Fruit fly (Drosophila melanogaster) whole organism, embryonic: ENCODE data around the gene CG31029.

ENCODE experiments used
- ATbp ChIP-seq: fragments of 200-800 bp; sonication (Bioruptor generic); optimal IDR thresholded peaks from 2 replicates; lab custom pipeline; 2017; ENCODE audit warnings: missing biosample characterization, mild to moderate bottlenecking, missing genetic modification characterization, missing genetic modification reagents
- CG1024 ChIP-seq: fragments of 200-800 bp; sonication (Bioruptor generic); IDR thresholded peaks from 2 replicates; pipeline ENCODE4 v1.3.6; 2022; ENCODE audit warnings: missing biosample characterization, missing genetic modification characterization
- CG12104 ChIP-seq: fragments of 200-800 bp; sonication (Bioruptor generic); optimal IDR thresholded peaks from 3 replicates; lab custom pipeline; 2016; ENCODE audit warnings: missing biosample characterization, missing genetic modification characterization
- CG1233 ChIP-seq: fragments of 200-800 bp; sonication (Bioruptor generic); optimal IDR thresholded peaks from 4 replicates; lab custom pipeline; 2018; ENCODE audit warnings: missing biosample characterization, mild to moderate bottlenecking, missing genetic modification characterization
- CG15269 ChIP-seq: fragments of 200-800 bp; sonication (Bioruptor generic); optimal IDR thresholded peaks from 2 replicates; lab custom pipeline; 2018; ENCODE audit warnings: missing biosample characterization, mild to moderate bottlenecking, missing genetic modification characterization, moderate library complexity
- CG34224 ChIP-seq: fragments of 200-800 bp; sonication (Bioruptor generic); IDR thresholded peaks from 3 replicates; pipeline ENCODE4 v1.3.6; 2022; ENCODE audit warnings: missing biosample characterization, missing genetic modification characterization; ENCODE audit not compliant: partially characterized antibody
- CG34376 ChIP-seq: fragments of 200-800 bp; sonication (Bioruptor generic); optimal IDR thresholded peaks from 2 replicates; lab custom pipeline; 2018; ENCODE audit warnings: missing biosample characterization, mild to moderate bottlenecking, missing genetic modification characterization
- CG4360 ChIP-seq: fragments of 200-800 bp; sonication (Bioruptor generic); IDR thresholded peaks from 2 replicates; pipeline ENCODE4 v1.3.6; 2022; ENCODE audit warnings: missing biosample characterization, missing genetic modification characterization
- CG4820 ChIP-seq: fragments of 200-800 bp; sonication (Bioruptor generic); optimal IDR thresholded peaks from 3 replicates; lab custom pipeline; 2016; ENCODE audit warnings: missing biosample characterization, missing genetic modification characterization
- CG5953 ChIP-seq: fragments of 200-800 bp; sonication (Bioruptor generic); IDR thresholded peaks from 2 replicates; pipeline ENCODE4 v1.3.6; 2022; ENCODE audit warnings: missing biosample characterization, missing genetic modification characterization
- CG7556 ChIP-seq: fragments of 200-800 bp; sonication (Bioruptor generic); optimal IDR thresholded peaks from 2 replicates; lab custom pipeline; 2017; ENCODE audit warnings: missing biosample characterization, mild to moderate bottlenecking, missing genetic modification characterization
- CG8924 ChIP-seq: fragments of 200-800 bp; optimal IDR thresholded peaks from 3 replicates; lab custom pipeline; 2019; ENCODE audit warnings: missing biosample characterization, mild to moderate bottlenecking, missing genetic modification characterization, moderate library complexity
- Chrac-16 ChIP-seq: fragments of 200-800 bp; sonication (Bioruptor generic); optimal IDR thresholded peaks from 3 replicates; lab custom pipeline; 2016; ENCODE audit warnings: missing biosample characterization, missing genetic modification characterization
- CoRest ChIP-seq: fragments of 200-800 bp; sonication (Bioruptor generic); optimal IDR thresholded peaks from 3 replicates; lab custom pipeline; 2018; ENCODE audit warnings: missing biosample characterization, mild to moderate bottlenecking, missing genetic modification characterization, moderate library complexity
- Fer3 ChIP-seq: fragments of 200-800 bp; sonication (Bioruptor generic); optimal IDR thresholded peaks from 2 replicates; lab custom pipeline; 2018; ENCODE audit warnings: missing biosample characterization, mild to moderate bottlenecking, missing genetic modification characterization, moderate library complexity
- Hr3 ChIP-seq: fragments of 200-800 bp; sonication (Bioruptor generic); optimal IDR thresholded peaks from 3 replicates; lab custom pipeline; 2016; ENCODE audit warnings: missing biosample characterization, missing genetic modification characterization
- Lhr ChIP-seq: fragments of 200-800 bp; sonication (Bioruptor generic); optimal IDR thresholded peaks from 3 replicates; lab custom pipeline; 2017; ENCODE audit warnings: mild to moderate bottlenecking, missing biosample characterization, missing genetic modification reagents, missing genetic modification characterization
- Nf-YA ChIP-seq: fragments of 200-800 bp; sonication (Bioruptor generic); IDR thresholded peaks from 2 replicates; pipeline ENCODE4 v1.3.6; 2022; ENCODE audit warnings: missing biosample characterization, missing genetic modification characterization
- Oaz ChIP-seq: fragments of 200-800 bp; sonication (Bioruptor generic); IDR thresholded peaks from 2 replicates; pipeline ENCODE4 v1.3.6; 2022; ENCODE audit warnings: missing biosample characterization, missing genetic modification characterization
- Sox102F ChIP-seq: fragments of 200-800 bp; sonication (Bioruptor generic); optimal IDR thresholded peaks from 2 replicates; lab custom pipeline; 2018; ENCODE audit warnings: missing biosample characterization, mild to moderate bottlenecking, missing genetic modification characterization, moderate library complexity
- TFAM ChIP-seq: fragments of 200-800 bp; sonication (Bioruptor generic); optimal IDR thresholded peaks from 2 replicates; lab custom pipeline; 2017; ENCODE audit warnings: missing biosample characterization, missing genetic modification characterization, inconsistent platforms
- al ChIP-seq: fragments of 200-800 bp; sonication (Bioruptor generic); IDR thresholded peaks from 2 replicates; pipeline ENCODE4 v1.3.6; 2022; ENCODE audit warnings: missing biosample characterization, missing genetic modification characterization
- ap ChIP-seq: fragments of 200-800 bp; sonication (Bioruptor generic); IDR thresholded peaks from 2 replicates; pipeline ENCODE4 v1.3.6; 2022; ENCODE audit warnings: missing biosample characterization, missing genetic modification characterization
- bsh ChIP-seq, 2 experiments: fragments of 200-800 bp; sonication (Bioruptor generic); optimal IDR thresholded peaks; 2 replicates each; lab custom pipeline; 2017 to 2018; ENCODE audit warnings: mild to moderate bottlenecking in 2 of 2, missing biosample characterization in 2 of 2, missing genetic modification characterization in 2 of 2, moderate library complexity in 1 of 2
- caup ChIP-seq: fragments of 200-800 bp; sonication (Bioruptor generic); optimal IDR thresholded peaks from 3 replicates; lab custom pipeline; 2017; ENCODE audit warnings: missing biosample characterization, mild to moderate bottlenecking, missing genetic modification characterization, moderate library complexity; ENCODE audit not compliant: severe bottlenecking
- ci ChIP-seq: fragments of 200-800 bp; sonication (Bioruptor generic); IDR thresholded peaks from 3 replicates; pipeline ENCODE4 v1.3.6; 2022; ENCODE audit warnings: missing biosample characterization, missing genetic modification characterization
- croc ChIP-seq: fragments of 200-800 bp; sonication (Bioruptor generic); conservative IDR thresholded peaks from 3 replicates; pipeline ENCODE4 v1.3.6; 2022; ENCODE audit warnings: missing biosample characterization, missing genetic modification characterization
- crp ChIP-seq, 2 experiments: fragments of 200-800 bp; sonication (Bioruptor generic); optimal IDR thresholded peaks; 2 replicates in 1 of 2; 3 replicates in 1 of 2; lab custom pipeline; 2017; ENCODE audit warnings: missing biosample characterization in 2 of 2, missing genetic modification characterization in 2 of 2, mild to moderate bottlenecking in 1 of 2, moderate library complexity in 1 of 2
- dan ChIP-seq: fragments of 200-800 bp; sonication (Bioruptor generic); IDR thresholded peaks from 2 replicates; pipeline ENCODE4 v1.3.6; 2022; ENCODE audit warnings: missing biosample characterization, missing genetic modification characterization
- fd64A ChIP-seq: fragments of 200-800 bp; sonication (Bioruptor generic); optimal IDR thresholded peaks from 3 replicates; lab custom pipeline; 2018; ENCODE audit warnings: missing biosample characterization, mild to moderate bottlenecking, missing genetic modification characterization
- ftz-f1 ChIP-seq: fragments of 200-800 bp; sonication (Bioruptor generic); optimal IDR thresholded peaks from 2 replicates; lab custom pipeline; 2016; ENCODE audit warnings: missing biosample characterization, missing genetic modification characterization
- gce ChIP-seq: fragments of 200-800 bp; sonication (Bioruptor generic); IDR thresholded peaks from 3 replicates; pipeline ENCODE4 v1.3.6; 2022; ENCODE audit warnings: missing biosample characterization, missing genetic modification characterization
- h ChIP-seq: fragments of >200 bp; optimal IDR thresholded peaks from 2 replicates; lab custom pipeline; 2017
- hkb ChIP-seq, 2 experiments: fragments of 200-800 bp in 1 of 2; fragments of >200 bp in 1 of 2; sonication (Bioruptor generic) in 1 of 2; IDR thresholded peaks in 1 of 2; optimal IDR thresholded peaks in 1 of 2; 2 replicates each; pipeline versions ENCODE4 v1.3.6 to Lab custom; 2017 to 2022; ENCODE audit warnings: missing biosample characterization in 1 of 2, missing genetic modification characterization in 1 of 2
- ind ChIP-seq: fragments of 200-800 bp; sonication (Bioruptor generic); optimal IDR thresholded peaks from 3 replicates; lab custom pipeline; 2016; ENCODE audit warnings: missing biosample characterization, missing genetic modification characterization
- knrl ChIP-seq: fragments of 200-800 bp; sonication (Bioruptor generic); IDR thresholded peaks from 3 replicates; pipeline ENCODE4 v1.3.6; 2022; ENCODE audit warnings: missing biosample characterization, missing genetic modification characterization; ENCODE audit not compliant: partially characterized antibody
- nerfin-2 ChIP-seq: fragments of 200-800 bp; sonication (Bioruptor generic); IDR thresholded peaks from 2 replicates; pipeline ENCODE4 v1.3.6; 2022; ENCODE audit warnings: missing biosample characterization, missing genetic modification characterization; ENCODE audit not compliant: partially characterized antibody
- prd ChIP-seq, 3 experiments: fragments of >200 bp in 2 of 3; fragments of 200-800 bp in 1 of 3; sonication (Bioruptor generic) in 1 of 3; optimal IDR thresholded peaks in 2 of 3; IDR thresholded peaks in 1 of 3; 2 replicates in 2 of 3; 3 replicates in 1 of 3; pipeline versions ENCODE4 v1.3.6 to Lab custom; 2017 to 2022; ENCODE audit warnings: missing biosample characterization in 1 of 3, missing genetic modification characterization in 1 of 3
- row ChIP-seq: fragments of 200-800 bp; sonication (Bioruptor generic); IDR thresholded peaks from 3 replicates; pipeline ENCODE4 v1.3.6; 2022; ENCODE audit warnings: missing biosample characterization, missing genetic modification characterization
- seq ChIP-seq: fragments of 200-800 bp; sonication (Bioruptor generic); IDR thresholded peaks from 2 replicates; pipeline ENCODE4 v1.3.6; 2022; ENCODE audit warnings: missing biosample characterization, missing genetic modification characterization
- sna ChIP-seq: fragments of 200-800 bp; sonication (Bioruptor generic); IDR thresholded peaks from 2 replicates; pipeline ENCODE4 v1.3.6; 2022; ENCODE audit warnings: missing biosample characterization, missing genetic modification characterization; ENCODE audit not compliant: partially characterized antibody
- sob ChIP-seq: fragments of 200-800 bp; sonication (Bioruptor generic); IDR thresholded peaks from 2 replicates; pipeline ENCODE4 v1.3.6; 2022; ENCODE audit warnings: missing biosample characterization, missing genetic modification characterization
- sr ChIP-seq: fragments of 200-800 bp; sonication (Bioruptor generic); IDR thresholded peaks from 3 replicates; pipeline ENCODE4 v1.3.6; 2022; ENCODE audit warnings: missing biosample characterization, missing genetic modification characterization
- stc ChIP-seq: fragments of 200-800 bp; sonication (Bioruptor generic); IDR thresholded peaks from 2 replicates; pipeline ENCODE4 v1.3.6; 2022; ENCODE audit warnings: missing biosample characterization, missing genetic modification characterization
- stwl ChIP-seq: fragments of 200-800 bp; sonication (Bioruptor generic); optimal IDR thresholded peaks from 3 replicates; lab custom pipeline; 2018; ENCODE audit warnings: missing biosample characterization, mild to moderate bottlenecking, missing genetic modification characterization, moderate library complexity
- unpg ChIP-seq: fragments of 200-800 bp; sonication (Bioruptor generic); optimal IDR thresholded peaks from 3 replicates; lab custom pipeline; 2018; ENCODE audit warnings: missing biosample characterization, mild to moderate bottlenecking, missing genetic modification characterization, moderate library complexity

CG31029 gene

dm6 chr3R:30170671-30171667 is 38.8 kb upstream of the CG31029 start, which contains the start of gene Rsod (continued):
- TF ChIP-seq sr (GFP tag; lab: Robert Waterston, UW) (peak; percentile 14; the same call in 1 of the 3 replicates), h (lab: Kevin White, UChicago) (no peak), CG1233 (GFP tag; lab: Kevin White, UChicago) (peak; percentile 21), Hr3 (GFP tag; lab: Kevin White, UChicago) (peak; percentile 10), caup (GFP tag; lab: Kevin White, UChicago) (no peak), row (peak; percentile 74; the same call in 2 of the 3 replicates), unpg (peak; percentile 61), sna (GFP tag; lab: Robert Waterston, UW) (no peak), CG4360 (peak; percentile 11; the same call in 1 of the 2 replicates), CG34376 (no peak), Lhr (peak; percentile 16), CoRest (tag; lab: Kevin White, UChicago) (peak; percentile 27), prd (optimal IDR thresholded peaks at IDR 0.05; lab: Kevin White, UChicago) (no peak), prd (GFP tag; IDR thresholded peaks at IDR 0.05; lab: Robert Waterston, UW) (peak; percentile 73; the same call in 2 of the 3 replicates), sob (GFP tag; lab: Robert Waterston, UW) (peak; percentile 29; the same call in 1 of the 2 replicates), bsh (GFP tag; optimal IDR thresholded peaks at IDR 0.05; lab: Kevin White, UChicago) (peak; percentile 53 to 79), knrl (GFP tag; lab: Robert Waterston, UW) (no peak), CG1024 (peak; percentile 35; the same call in 1 of the 2 replicates), stc (GFP tag; lab: Robert Waterston, UW) (peak; percentile 70), Sox102F (GFP tag; lab: Kevin White, UChicago) (peak; percentile 72), TFAM (GFP tag; lab: Kevin White, UChicago) (no peak), ap (peak; percentile 54), ftz-f1 (GFP tag; lab: Kevin White, UChicago) (peak; percentile 37), ATbp (GFP tag; lab: Kevin White, UChicago) (peak; percentile 55), CG15269 (tag; lab: Kevin White, UChicago) (peak; percentile 53), Nf-YA (peak; percentile 27; the same call in 1 of the 2 replicates), CG5953 (peak; percentile 47), Oaz (GFP tag; lab: Robert Waterston, UW) (peak; percentile 37), Chrac-16 (GFP tag; lab: Kevin White, UChicago) (peak; percentile 36), ind (GFP tag; lab: Kevin White, UChicago) (peak; percentile 31), nerfin-2 (GFP tag; lab: Robert Waterston, UW) (no peak), CG34224 (GFP tag; lab: Robert Waterston, UW) (no peak), CG7556 (GFP tag; lab: Kevin White, UChicago) (peak; percentile 15), CG4820 (peak; percentile 11), ci (peak; percentile 92), croc (GFP tag; lab: Robert Waterston, UW) (peak; percentile 35; the same call in 2 of the 3 replicates), gce (GFP tag; lab: Robert Waterston, UW) (peak; percentile 82), Fer3 (peak; percentile 14), crp (GFP tag; optimal IDR thresholded peaks at IDR 0.05; lab: Kevin White, UChicago) (peak in 1 of 2 experiments; percentile 25), fd64A (peak; percentile 36), dan (GFP tag; lab: Robert Waterston, UW) (no peak), al (peak; percentile 41), stwl (tag; lab: Kevin White, UChicago) (no peak), CG8924 (peak; percentile 33), seq (peak; percentile 70), hkb (optimal IDR thresholded peaks at IDR 0.05; lab: Kevin White, UChicago) (no peak), hkb (GFP tag; IDR thresholded peaks at IDR 0.05; lab: Robert Waterston, UW) (peak; percentile 82), CG12104 (GFP tag; lab: Kevin White, UChicago) (peak; percentile 28)
